Worm (Caenorhabditis elegans) whole organism, L3 larva: Measurements from ENCODE around the gene mks-5.

Experiments used
- R02D3.7 ChIP-seq: fragments of 150-350 bp; optimal IDR thresholded peaks from 2 replicates; lab custom pipeline; 2014; ENCODE audit warnings: missing biosample characterization, missing genetic modification characterization
- aly-2 ChIP-seq: fragments of 150-350 bp; optimal IDR thresholded peaks from 2 replicates; lab custom pipeline; 2014; ENCODE audit warnings: missing biosample characterization, missing genetic modification characterization
- ama-1 ChIP-seq: fragments of 150-350 bp; optimal IDR thresholded peaks from 2 replicates; lab custom pipeline; 2018
- ceh-82 ChIP-seq: fragments of 150-350 bp; optimal IDR thresholded peaks from 2 replicates; lab custom pipeline; 2014; ENCODE audit warnings: missing biosample characterization, missing genetic modification characterization
- egl-27 ChIP-seq: sonication (generic microtip); optimal IDR thresholded peaks from 4 replicates; lab custom pipeline; 2017; ENCODE audit warnings: missing biosample characterization, missing genetic modification reagents, missing genetic modification characterization
- egl-5 ChIP-seq: fragments of 150-350 bp; optimal IDR thresholded peaks from 2 replicates; lab custom pipeline; 2017; ENCODE audit warnings: missing biosample characterization, missing genetic modification reagents, missing genetic modification characterization, inconsistent platforms
- elt-1 ChIP-seq: fragments of 150-350 bp; optimal IDR thresholded peaks from 2 replicates; lab custom pipeline; 2014; ENCODE audit warnings: missing biosample characterization, missing genetic modification characterization
- elt-2 ChIP-seq: sonication (generic microtip); optimal IDR thresholded peaks from 2 replicates; lab custom pipeline; 2016; ENCODE audit warnings: missing genetic modification reagents, mild to moderate bottlenecking, missing genetic modification characterization, missing compliant biosample characterization
- elt-3 ChIP-seq, 3 experiments: fragments of 150-350 bp in 1 of 3; sonication (generic microtip) in 2 of 3; optimal IDR thresholded peaks; 2 replicates in 2 of 3; 4 replicates in 1 of 3; lab custom pipeline; 2014 to 2017; ENCODE audit warnings: missing biosample characterization in 3 of 3, missing genetic modification characterization in 3 of 3
- eor-1 ChIP-seq, 2 experiments: fragments of 150-350 bp; optimal IDR thresholded peaks; 2 replicates each; lab custom pipeline; 2014 to 2018; ENCODE audit warnings: missing biosample characterization in 2 of 2, missing genetic modification characterization in 2 of 2
- fkh-10 ChIP-seq: sonication (generic microtip); optimal IDR thresholded peaks from 2 replicates; lab custom pipeline; 2017; ENCODE audit warnings: missing biosample characterization, missing genetic modification reagents, missing genetic modification characterization
- fos-1 ChIP-seq: fragments of 150-350 bp; optimal IDR thresholded peaks from 2 replicates; lab custom pipeline; 2014; ENCODE audit warnings: missing biosample characterization, missing genetic modification characterization
- hmg-11 ChIP-seq: sonication (generic microtip); optimal IDR thresholded peaks from 2 replicates; lab custom pipeline; 2016; ENCODE audit warnings: missing genetic modification characterization, missing compliant biosample characterization
- jun-1 ChIP-seq: fragments of 150-350 bp; optimal IDR thresholded peaks from 2 replicates; lab custom pipeline; 2014; ENCODE audit warnings: missing biosample characterization, missing genetic modification reagents, missing genetic modification characterization
- lin-39 ChIP-seq: fragments of 150-350 bp; optimal IDR thresholded peaks from 2 replicates; lab custom pipeline; 2018; ENCODE audit warnings: missing biosample characterization, missing genetic modification reagents, missing genetic modification characterization
- lsy-12 ChIP-seq: sonication (generic microtip); optimal IDR thresholded peaks from 2 replicates; lab custom pipeline; 2016; ENCODE audit warnings: mild to moderate bottlenecking, missing genetic modification characterization, missing compliant biosample characterization
- mdl-1 ChIP-seq: fragments of 150-350 bp; optimal IDR thresholded peaks from 2 replicates; lab custom pipeline; 2014; ENCODE audit warnings: missing biosample characterization, missing genetic modification characterization
- mml-1 ChIP-seq: fragments of 150-350 bp; sonication (generic microtip); optimal IDR thresholded peaks from 3 replicates; lab custom pipeline; 2014; ENCODE audit warnings: missing biosample characterization, missing genetic modification characterization
- nfya-1 ChIP-seq: sonication (generic microtip); optimal IDR thresholded peaks from 2 replicates; lab custom pipeline; 2017; ENCODE audit warnings: missing genetic modification characterization, mild to moderate bottlenecking, missing compliant biosample characterization, antibody characterized with exemption, moderate library complexity; ENCODE audit not compliant: insufficient read depth
- nhr-11 ChIP-seq: fragments of 150-350 bp; optimal IDR thresholded peaks from 2 replicates; lab custom pipeline; 2014; ENCODE audit warnings: missing biosample characterization, missing genetic modification characterization
- nhr-12 ChIP-seq: fragments of 150-350 bp; optimal IDR thresholded peaks from 2 replicates; lab custom pipeline; 2014; ENCODE audit warnings: missing biosample characterization, missing genetic modification characterization
- nhr-23 ChIP-seq: fragments of 150-350 bp; optimal IDR thresholded peaks from 2 replicates; lab custom pipeline; 2014; ENCODE audit warnings: missing biosample characterization, missing genetic modification reagents, missing genetic modification characterization
- nhr-25 ChIP-seq: sonication (generic microtip); optimal IDR thresholded peaks from 2 replicates; lab custom pipeline; 2017; ENCODE audit warnings: missing biosample characterization, missing genetic modification characterization
- nhr-28 ChIP-seq: fragments of 150-350 bp; optimal IDR thresholded peaks from 2 replicates; lab custom pipeline; 2014; ENCODE audit warnings: missing biosample characterization, missing genetic modification characterization
- nhr-43 ChIP-seq: sonication (generic microtip); optimal IDR thresholded peaks from 2 replicates; lab custom pipeline; 2016; ENCODE audit warnings: mild to moderate bottlenecking, missing genetic modification characterization, missing compliant biosample characterization; ENCODE audit not compliant: poor library complexity, severe bottlenecking
- nhr-67 ChIP-seq: fragments of 150-350 bp; optimal IDR thresholded peaks from 2 replicates; lab custom pipeline; 2014; ENCODE audit warnings: missing biosample characterization, missing genetic modification characterization
- pha-4 ChIP-seq: fragments of 150-350 bp; optimal IDR thresholded peaks from 2 replicates; lab custom pipeline; 2014; ENCODE audit warnings: missing biosample characterization, missing genetic modification reagents, missing genetic modification characterization
- pqm-1 ChIP-seq: fragments of 150-350 bp; optimal IDR thresholded peaks from 2 replicates; lab custom pipeline; 2017; ENCODE audit warnings: missing biosample characterization, missing genetic modification characterization, inconsistent platforms
- snpc-4 ChIP-seq: fragments of 150-350 bp; optimal IDR thresholded peaks from 2 replicates; lab custom pipeline; 2014; ENCODE audit warnings: missing biosample characterization, missing genetic modification characterization
- tbx-2 ChIP-seq: sonication (generic microtip); optimal IDR thresholded peaks from 2 replicates; lab custom pipeline; 2016; ENCODE audit warnings: mild to moderate bottlenecking, missing genetic modification characterization, missing compliant biosample characterization
- zag-1 ChIP-seq: fragments of 150-350 bp; optimal IDR thresholded peaks from 2 replicates; lab custom pipeline; 2014; ENCODE audit warnings: missing biosample characterization, missing genetic modification characterization
- ztf-11 ChIP-seq: fragments of 150-350 bp; optimal IDR thresholded peaks from 2 replicates; lab custom pipeline; 2014; ENCODE audit warnings: missing biosample characterization, missing genetic modification characterization
- ztf-4 ChIP-seq: fragments of 150-350 bp; optimal IDR thresholded peaks from 2 replicates; lab custom pipeline; 2014; ENCODE audit warnings: missing biosample characterization, missing genetic modification characterization

Gene mks-5

ce11 chrII:10694713-10695112 lies 25.3 kb upstream of the mks-5 start, which contains the start of gene lgc-57:
TSS of gene lgc-57 (plus strand) at chrII:10695013.
- no peak for TF ChIP-seq mdl-1 (tag; lab: Kevin White, UChicago)
- TF ChIP-seq nhr-67 (tag; lab: Kevin White, UChicago), result no peak
- TF ChIP-seq ztf-4 (tag; lab: Kevin White, UChicago), result no peak
- TF ChIP-seq elt-3 (tag; optimal IDR thresholded peaks at IDR 0.05; lab: Kevin White, UChicago), result no peak
- no peak for TF ChIP-seq elt-2 (tag; lab: Kevin White, UChicago)
- no peak for TF ChIP-seq nhr-11 (tag; lab: Kevin White, UChicago)

DNA sequence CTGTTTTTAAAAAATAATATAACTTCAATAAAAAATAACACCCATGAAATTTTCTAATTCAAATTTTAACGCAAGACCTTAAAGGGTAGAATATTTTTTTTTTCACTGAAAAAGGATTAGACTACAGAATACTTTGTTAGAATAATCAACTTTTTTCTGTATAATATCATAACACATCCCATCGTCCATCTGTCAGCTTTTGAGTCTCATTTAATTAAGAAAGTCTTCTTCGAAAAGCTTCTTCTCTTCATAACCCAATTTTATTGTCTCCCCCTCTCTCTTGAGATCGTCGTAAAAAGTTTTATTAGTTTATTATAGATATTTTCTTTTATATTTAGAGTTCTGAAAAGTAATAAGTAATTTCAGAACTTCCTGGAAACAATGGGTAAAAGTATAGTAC lies 24.0 kb upstream of the mks-5 start:
- TF ChIP-seq fkh-10 (GFP tag; lab: Kevin White, UChicago), result peak; percentile 5
- no peak for TF ChIP-seq nhr-11 (tag; lab: Kevin White, UChicago)
- TF ChIP-seq zag-1 (tag; lab: Kevin White, UChicago), result no peak
- TF ChIP-seq, all 47 proteins: peak for 1

DNA sequence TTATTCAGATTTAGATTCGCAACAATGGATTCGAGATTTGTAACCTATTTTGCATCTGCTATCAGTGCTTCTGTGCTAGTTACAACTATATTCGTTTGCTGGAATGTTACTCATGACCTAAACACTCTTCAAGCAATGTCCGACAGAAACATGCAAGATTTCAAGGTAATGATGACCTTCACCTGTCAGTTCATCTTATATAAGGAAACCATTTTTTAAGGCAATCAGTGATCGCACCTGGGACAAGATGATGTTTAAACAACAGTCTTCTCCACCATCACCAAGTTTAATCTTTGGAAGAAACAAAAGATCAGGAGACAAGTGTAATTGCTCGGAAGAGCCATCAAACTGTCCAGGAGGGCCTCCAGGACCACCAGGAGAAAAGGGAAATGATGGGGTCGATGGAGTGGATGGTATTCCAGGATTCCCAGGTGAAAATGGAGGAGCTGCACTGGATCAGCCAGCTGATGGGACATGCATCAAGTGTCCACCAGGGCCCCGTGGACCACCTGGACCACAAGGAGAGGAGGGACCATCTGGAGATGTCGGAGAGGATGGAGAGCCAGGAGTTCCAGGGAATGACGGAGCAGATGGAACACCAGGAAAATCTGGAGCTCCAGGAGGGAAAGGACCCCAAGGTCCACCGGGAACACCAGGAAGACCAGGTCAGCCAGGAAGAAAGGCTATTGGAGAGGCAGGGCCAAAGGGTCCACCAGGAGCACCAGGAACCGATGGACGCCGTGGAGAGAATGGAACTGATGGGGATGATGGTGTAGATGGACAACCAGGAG lies 16.2 kb upstream of the mks-5 start, which contains the start of gene col-79:
Gene col-79, plus strand, starts transcription at position 20 of the 791 bp plus-strand sequence.
- TF ChIP-seq nhr-25, result peak; percentile 69
- no peak for TF ChIP-seq egl-5 (tag; lab: Kevin White, UChicago)

DNA sequence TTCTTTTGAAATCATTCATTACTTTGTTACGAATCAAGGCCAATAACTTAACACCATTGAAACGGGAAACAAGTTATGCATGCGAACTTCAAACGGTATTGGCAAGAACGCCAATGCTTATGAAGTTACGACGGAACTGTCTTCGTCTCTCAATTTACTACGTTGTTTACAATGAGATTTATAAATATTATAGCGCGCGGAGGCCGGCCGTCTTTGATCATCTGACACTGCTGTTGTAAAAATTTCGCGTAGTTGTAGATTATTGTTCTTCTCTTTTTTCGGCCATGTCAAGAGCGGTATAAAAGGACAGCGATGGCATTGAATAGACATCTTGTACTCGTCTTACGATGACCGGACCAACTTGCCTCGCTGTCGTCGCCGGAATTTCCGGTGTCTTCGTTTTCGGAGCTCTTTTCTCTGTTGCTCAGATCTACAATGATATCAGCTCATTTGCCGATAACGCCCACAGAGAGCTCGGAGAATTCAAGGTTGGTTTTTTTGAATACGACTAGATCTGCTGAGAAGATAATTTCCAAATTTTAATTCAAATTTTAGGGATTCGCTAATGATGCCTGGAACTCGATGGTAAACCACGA lies 15.4 kb upstream of the mks-5 start, which contains the start of gene col-39:
Gene col-39, plus strand, starts transcription at position 342 of the 596 bp plus-strand sequence.
- TF ChIP-seq nhr-25 (peak; percentile 56), ama-1 (lab: Kevin White, UChicago) (peak; percentile 69), jun-1 (tag; lab: Kevin White, UChicago) (no peak)

DNA sequence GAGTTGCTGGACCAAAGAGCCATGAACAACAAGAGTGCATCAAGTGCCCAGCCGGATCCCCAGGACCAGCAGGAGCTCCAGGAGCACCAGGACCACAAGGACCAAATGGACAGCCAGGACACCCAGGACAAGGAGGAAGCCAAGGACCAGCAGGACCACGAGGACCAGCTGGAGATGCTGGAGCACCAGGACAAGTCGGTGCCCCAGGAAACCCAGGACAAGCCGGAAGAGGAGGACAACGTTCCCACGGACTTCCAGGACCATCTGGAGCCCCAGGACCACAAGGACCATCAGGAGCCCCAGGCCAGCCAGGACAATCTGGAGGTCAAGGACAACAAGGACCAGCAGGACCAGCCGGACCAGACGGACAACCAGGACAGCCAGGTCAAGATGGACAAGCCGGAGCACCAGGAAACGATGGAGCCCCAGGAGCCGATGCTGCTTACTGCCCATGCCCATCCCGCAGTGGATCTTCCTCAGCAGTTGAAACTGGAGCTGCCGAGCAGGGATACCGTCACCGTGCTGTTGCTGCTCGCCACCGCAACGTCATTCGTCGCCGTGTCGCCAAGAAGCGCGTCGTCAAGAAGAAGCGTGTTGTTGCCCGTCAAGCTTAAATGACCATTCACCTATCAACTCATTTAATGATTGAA lies 14.6 kb upstream of the mks-5 start:
- TF ChIP-seq hmg-11 (tag; lab: Kevin White, UChicago) (no peak), ztf-11 (tag; lab: Kevin White, UChicago) (no peak), pha-4 (no peak), pqm-1 (tag; lab: Kevin White, UChicago) (no peak), egl-27 (tag; lab: Kevin White, UChicago) (no peak), tbx-2 (tag; lab: Kevin White, UChicago) (no peak), jun-1 (tag; lab: Kevin White, UChicago) (no peak), nhr-11 (tag; lab: Kevin White, UChicago) (no peak), fos-1 (no peak), eor-1 (tag; optimal IDR thresholded peaks at IDR 0.05; lab: Kevin White, UChicago) (no peak), fkh-10 (GFP tag; lab: Kevin White, UChicago) (no peak), R02D3.7 (tag; lab: Kevin White, UChicago) (no peak), mdl-1 (tag; lab: Kevin White, UChicago) (no peak), elt-1 (tag; lab: Kevin White, UChicago) (no peak), nhr-67 (tag; lab: Kevin White, UChicago) (no peak), mml-1 (tag; lab: Kevin White, UChicago) (no peak), nhr-28 (no peak), lin-39 (tag; lab: Kevin White, UChicago) (no peak)

DNA sequence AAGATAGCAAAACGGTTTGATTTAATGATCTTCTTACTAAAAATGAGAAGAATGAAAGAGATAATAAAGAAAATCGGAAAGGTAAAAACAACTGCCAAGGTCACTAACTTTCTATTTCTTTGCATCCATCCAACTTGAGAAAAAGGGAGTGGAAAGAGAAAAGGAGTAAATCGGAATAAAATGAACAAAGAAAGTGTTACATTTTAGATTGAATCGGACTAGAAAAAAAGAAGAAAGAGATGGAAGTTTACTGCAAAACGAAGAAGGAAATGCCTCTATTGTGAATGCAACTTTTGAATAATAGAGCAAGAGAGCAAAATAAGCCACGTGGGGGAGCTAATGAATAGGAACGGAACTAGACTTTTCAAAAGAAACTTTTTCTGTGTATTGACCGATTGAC lies 14.0 kb upstream of the mks-5 start:
- TF ChIP-seq R02D3.7 (tag; lab: Kevin White, UChicago) (no peak), nhr-25 (peak; percentile 18), fkh-10 (GFP tag; lab: Kevin White, UChicago) (peak; percentile 71), aly-2 (tag; lab: Kevin White, UChicago) (no peak)

- TF ChIP-seq fkh-10 (GFP tag; lab: Kevin White, UChicago) (no peak), nhr-43 (tag; lab: Kevin White, UChicago) (no peak), ceh-82 (tag; lab: Kevin White, UChicago) (no peak), fos-1 (no peak), nhr-12 (tag; lab: Kevin White, UChicago) (no peak), nhr-23 (no peak), nfya-1 (tag; lab: Kevin White, UChicago) (no peak), tbx-2 (tag; lab: Kevin White, UChicago) (no peak), elt-2 (tag; lab: Kevin White, UChicago) (no peak), elt-3 (tag; optimal IDR thresholded peaks at IDR 0.05; lab: Kevin White, UChicago) (no peak), egl-27 (tag; lab: Kevin White, UChicago) (no peak), lsy-12 (no peak), pha-4 (no peak), egl-5 (tag; lab: Kevin White, UChicago) (no peak), zag-1 (tag; lab: Kevin White, UChicago) (no peak), snpc-4 (tag; lab: Kevin White, UChicago) (no peak), nhr-25 (no peak)
Measured at ce11 chrII:10706901-10707300, 13.1 kb upstream of the mks-5 start, which contains the start of gene col-80. TSS of gene col-80 (plus strand) at chrII:10707201.
